Worm (Caenorhabditis elegans) whole organism, young adult: Measurements from ENCODE around the gene M110.9.

ENCODE experiments used
- B0019.2 ChIP-seq: fragments of 200-800 bp; sonication (Bioruptor generic); conservative IDR thresholded peaks from 2 replicates; pipeline ENCODE4 v1.3.6; 2022; ENCODE audit warnings: missing genetic modification reagents, missing genetic modification characterization, missing compliant biosample characterization
- B0035.1 ChIP-seq: sonication (generic microtip); optimal IDR thresholded peaks from 2 replicates; lab custom pipeline; 2016; ENCODE audit warnings: missing genetic modification characterization, mild to moderate bottlenecking, missing compliant biosample characterization, missing genotype, missing genetic modification reagents
- B0261.1 ChIP-seq: sonication (generic microtip); optimal IDR thresholded peaks from 2 replicates; lab custom pipeline; 2016; ENCODE audit warnings: mild to moderate bottlenecking, missing genetic modification characterization, moderate library complexity, missing compliant biosample characterization
- B0336.3 ChIP-seq: fragments of 200-800 bp; sonication (Bioruptor generic); IDR thresholded peaks from 2 replicates; pipeline ENCODE4 v1.3.6; 2022; ENCODE audit warnings: missing genetic modification characterization, missing compliant biosample characterization
- C06A6.2 ChIP-seq: fragments of 200-800 bp; sonication (Bioruptor generic); conservative IDR thresholded peaks from 2 replicates; pipeline ENCODE4 v1.3.6; 2022; ENCODE audit warnings: missing genetic modification characterization, missing compliant biosample characterization
- F23B12.7 ChIP-seq: sonication (generic microtip); optimal IDR thresholded peaks from 2 replicates; lab custom pipeline; 2017; ENCODE audit warnings: missing genetic modification characterization, mild to moderate bottlenecking, missing compliant biosample characterization, antibody characterized with exemption, moderate library complexity; ENCODE audit not compliant: insufficient read depth
- F33H1.4 ChIP-seq: fragments of 200-800 bp; sonication (Bioruptor generic); IDR thresholded peaks from 2 replicates; pipeline ENCODE4 v1.3.6; 2022; ENCODE audit warnings: missing genetic modification reagents, missing genetic modification characterization, missing compliant biosample characterization
- F37B4.10 ChIP-seq: fragments of 200-800 bp; sonication (Bioruptor generic); IDR thresholded peaks from 2 replicates; pipeline ENCODE4 v1.3.6; 2022; ENCODE audit warnings: missing genetic modification characterization, missing compliant biosample characterization
- akir-1 ChIP-seq: fragments of 200-800 bp; sonication (Bioruptor generic); optimal IDR thresholded peaks from 2 replicates; lab custom pipeline; 2018; ENCODE audit warnings: mild to moderate bottlenecking, missing genetic modification characterization, moderate library complexity, missing compliant biosample characterization
- ama-1 ChIP-seq, 3 experiments: fragments of 150-350 bp in 1 of 3; sonication (generic microtip) in 2 of 3; optimal IDR thresholded peaks; 2 replicates each; lab custom pipeline; 2014 to 2018; ENCODE audit warnings: missing biosample characterization in 2 of 3, missing genetic modification characterization in 2 of 3, missing genetic modification reagents in 2 of 3
- atf-7 ChIP-seq: sonication (generic microtip); optimal IDR thresholded peaks from 2 replicates; lab custom pipeline; 2017; ENCODE audit warnings: mild to moderate bottlenecking, missing genetic modification characterization, missing compliant biosample characterization
- attf-5 ChIP-seq: fragments of 200-800 bp; sonication (Bioruptor generic); optimal IDR thresholded peaks from 2 replicates; lab custom pipeline; 2018; ENCODE audit warnings: mild to moderate bottlenecking, missing genetic modification characterization, missing compliant biosample characterization
- attf-6 ChIP-seq: fragments of 200-800 bp; sonication (Bioruptor generic); IDR thresholded peaks from 2 replicates; pipeline ENCODE4 v1.3.6; 2022; ENCODE audit warnings: missing genetic modification reagents, missing genetic modification characterization, missing compliant biosample characterization
- bed-2 ChIP-seq: fragments of 200-800 bp; sonication (Bioruptor generic); IDR thresholded peaks from 2 replicates; pipeline ENCODE4 v1.3.6; 2022; ENCODE audit warnings: missing genetic modification reagents, missing genetic modification characterization, missing compliant biosample characterization
- cebp-1 ChIP-seq, 2 experiments: fragments of 200-800 bp in 1 of 2; sonication (Bioruptor generic) in 1 of 2; sonication (generic microtip) in 1 of 2; IDR thresholded peaks in 1 of 2; optimal IDR thresholded peaks in 1 of 2; 2 replicates each; pipeline versions ENCODE4 v1.3.6 to Lab custom; 2017 to 2022; ENCODE audit warnings: missing compliant biosample characterization in 2 of 2, missing genetic modification characterization in 2 of 2, mild to moderate bottlenecking in 1 of 2, missing genetic modification reagents in 1 of 2, moderate library complexity in 1 of 2
- cebp-2 ChIP-seq: fragments of 200-800 bp; sonication (Bioruptor generic); IDR thresholded peaks from 2 replicates; pipeline ENCODE4 v1.3.6; 2022; ENCODE audit warnings: missing genetic modification characterization, missing compliant biosample characterization
- ceh-100 ChIP-seq: fragments of 200-800 bp; sonication (Bioruptor generic); IDR thresholded peaks from 2 replicates; pipeline ENCODE4 v1.3.6; 2022; ENCODE audit warnings: missing genetic modification reagents, missing genetic modification characterization, missing compliant biosample characterization
- ceh-58 ChIP-seq: fragments of 200-800 bp; sonication (Bioruptor generic); IDR thresholded peaks from 2 replicates; pipeline ENCODE4 v1.3.6; 2022; ENCODE audit warnings: missing genetic modification characterization, missing compliant biosample characterization
- ceh-79 ChIP-seq: sonication (generic microtip); optimal IDR thresholded peaks from 2 replicates; lab custom pipeline; 2017; ENCODE audit warnings: mild to moderate bottlenecking, missing genetic modification characterization, missing compliant biosample characterization
- ceh-91 ChIP-seq: fragments of 200-800 bp; sonication (Bioruptor generic); IDR thresholded peaks from 2 replicates; pipeline ENCODE4 v1.3.6; 2022; ENCODE audit warnings: missing genetic modification reagents, missing genetic modification characterization, missing compliant biosample characterization
- chd-7 ChIP-seq: sonication (generic microtip); optimal IDR thresholded peaks from 2 replicates; lab custom pipeline; 2016; ENCODE audit warnings: mild to moderate bottlenecking, missing genetic modification characterization, moderate library complexity, missing compliant biosample characterization
- die-1 ChIP-seq: sonication (generic microtip); optimal IDR thresholded peaks from 2 replicates; lab custom pipeline; 2016; ENCODE audit warnings: missing genotype, mild to moderate bottlenecking, missing genetic modification characterization, missing compliant biosample characterization
- dox-1 ChIP-seq: fragments of 200-800 bp; sonication (Bioruptor generic); IDR thresholded peaks from 2 replicates; pipeline ENCODE4 v1.3.6; 2022; ENCODE audit warnings: missing genetic modification reagents, missing genetic modification characterization, missing compliant biosample characterization
- egl-44 ChIP-seq: fragments of 200-800 bp; sonication (Bioruptor generic); IDR thresholded peaks from 2 replicates; pipeline ENCODE4 v1.3.6; 2022; ENCODE audit warnings: missing genetic modification reagents, missing genetic modification characterization, missing compliant biosample characterization
- ekl-4 ChIP-seq: fragments of 200-800 bp; sonication (Bioruptor generic); IDR thresholded peaks from 2 replicates; pipeline ENCODE4 v1.3.6; 2022; ENCODE audit warnings: missing genetic modification reagents, missing genetic modification characterization, missing compliant biosample characterization
- fkh-3 ChIP-seq: sonication (generic microtip); optimal IDR thresholded peaks from 2 replicates; lab custom pipeline; 2016; ENCODE audit warnings: mild to moderate bottlenecking, missing genetic modification characterization, missing compliant biosample characterization
- gei-17 ChIP-seq: fragments of 200-800 bp; sonication (Bioruptor generic); optimal IDR thresholded peaks from 2 replicates; lab custom pipeline; 2018; ENCODE audit warnings: mild to moderate bottlenecking, missing genetic modification characterization, missing compliant biosample characterization
- hlh-12 ChIP-seq: sonication (generic microtip); optimal IDR thresholded peaks from 2 replicates; lab custom pipeline; 2016; ENCODE audit warnings: missing genetic modification characterization, missing compliant biosample characterization
- hmg-20 ChIP-seq: fragments of 200-800 bp; sonication (Bioruptor generic); IDR thresholded peaks from 2 replicates; pipeline ENCODE4 v1.3.6; 2022; ENCODE audit warnings: missing genetic modification reagents, missing genetic modification characterization, missing compliant biosample characterization
- lin-35 ChIP-seq, 3 experiments: fragments of 150-350 bp in 2 of 3; sonication (generic microtip) in 1 of 3; optimal IDR thresholded peaks; 2 replicates each; lab custom pipeline; 2014 to 2018; ENCODE audit warnings: missing biosample characterization in 3 of 3, missing genetic modification characterization in 3 of 3, missing genetic modification reagents in 3 of 3
- lin-40 ChIP-seq: sonication (generic microtip); optimal IDR thresholded peaks from 2 replicates; lab custom pipeline; 2016; ENCODE audit warnings: missing genetic modification characterization, mild to moderate bottlenecking, missing compliant biosample characterization, missing genotype, missing genetic modification reagents
- madf-6 ChIP-seq: fragments of 200-800 bp; sonication (Bioruptor generic); IDR thresholded peaks from 2 replicates; pipeline ENCODE4 v1.3.6; 2022; ENCODE audit warnings: missing genetic modification reagents, missing genetic modification characterization, missing compliant biosample characterization
- mxl-1 ChIP-seq: sonication (generic microtip); optimal IDR thresholded peaks from 2 replicates; lab custom pipeline; 2016; ENCODE audit warnings: missing genetic modification characterization, missing compliant biosample characterization
- nfya-2 ChIP-seq: fragments of 200-800 bp; sonication (Bioruptor generic); IDR thresholded peaks from 2 replicates; pipeline ENCODE4 v1.3.6; 2022; ENCODE audit warnings: missing genetic modification reagents, missing genetic modification characterization, missing compliant biosample characterization
- nhr-27 ChIP-seq: fragments of 200-800 bp; sonication (Bioruptor generic); optimal IDR thresholded peaks from 2 replicates; lab custom pipeline; 2018; ENCODE audit warnings: mild to moderate bottlenecking, missing genetic modification characterization, moderate library complexity, missing compliant biosample characterization
- nhr-80 ChIP-seq: sonication (generic microtip); optimal IDR thresholded peaks from 2 replicates; lab custom pipeline; 2016; ENCODE audit warnings: missing genetic modification characterization, missing compliant biosample characterization
- nhr-90 ChIP-seq: sonication (generic microtip); optimal IDR thresholded peaks from 2 replicates; lab custom pipeline; 2016; ENCODE audit warnings: missing genotype, mild to moderate bottlenecking, missing genetic modification characterization, missing compliant biosample characterization
- rec-8 ChIP-seq, 2 experiments: sonication (generic microtip); optimal IDR thresholded peaks; 2 replicates each; lab custom pipeline; 2016; ENCODE audit warnings: mild to moderate bottlenecking in 2 of 2, missing genetic modification characterization in 2 of 2, missing genetic modification reagents in 2 of 2, missing genotype in 2 of 2, missing biosample characterization in 1 of 2, missing compliant biosample characterization in 1 of 2, moderate library complexity in 1 of 2
- sea-2 ChIP-seq: fragments of 200-800 bp; sonication (Bioruptor generic); IDR thresholded peaks from 2 replicates; pipeline ENCODE4 v1.3.6; 2022; ENCODE audit warnings: missing genetic modification characterization, missing compliant biosample characterization
- snpc-3.4 ChIP-seq: sonication (generic microtip); optimal IDR thresholded peaks from 2 replicates; lab custom pipeline; 2017; ENCODE audit warnings: missing genetic modification characterization, mild to moderate bottlenecking, missing compliant biosample characterization, antibody characterized with exemption, moderate library complexity, missing genotype, missing genetic modification reagents
- snpc-4 ChIP-seq, 5 experiments: fragments of 150-350 bp in 1 of 5; sonication (generic microtip) in 4 of 5; optimal IDR thresholded peaks; 2 replicates each; lab custom pipeline; 2014 to 2018; ENCODE audit warnings: missing genetic modification characterization in 5 of 5, missing biosample characterization in 3 of 5, antibody characterized with exemption in 2 of 5, mild to moderate bottlenecking in 2 of 5, missing compliant biosample characterization in 2 of 5, missing genotype in 2 of 5, moderate library complexity in 2 of 5, missing genetic modification reagents in 1 of 5
- somi-1 ChIP-seq: fragments of 200-800 bp; sonication (Bioruptor generic); optimal IDR thresholded peaks from 2 replicates; lab custom pipeline; 2018; ENCODE audit warnings: mild to moderate bottlenecking, missing genetic modification characterization, missing compliant biosample characterization
- tbp1 ChIP-seq: fragments of 200-800 bp; sonication (Bioruptor generic); optimal IDR thresholded peaks from 2 replicates; lab custom pipeline; 2018; ENCODE audit warnings: mild to moderate bottlenecking, missing genetic modification characterization, missing compliant biosample characterization
- unc-62 ChIP-seq: fragments of 150-350 bp; optimal IDR thresholded peaks from 2 replicates; lab custom pipeline; 2014; ENCODE audit warnings: missing biosample characterization, missing genetic modification reagents, missing genetic modification characterization
- ztf-26 ChIP-seq: sonication (generic microtip); optimal IDR thresholded peaks from 2 replicates; lab custom pipeline; 2017; ENCODE audit warnings: missing genetic modification characterization, missing compliant biosample characterization
- ztf-3 ChIP-seq: fragments of 200-800 bp; sonication (Bioruptor generic); optimal IDR thresholded peaks from 2 replicates; lab custom pipeline; 2018; ENCODE audit warnings: mild to moderate bottlenecking, missing genetic modification characterization, missing compliant biosample characterization
- ztf-6 ChIP-seq: fragments of 200-800 bp; sonication (Bioruptor generic); IDR thresholded peaks from 2 replicates; pipeline ENCODE4 v1.3.6; 2022; ENCODE audit warnings: missing genetic modification reagents, missing genetic modification characterization, missing compliant biosample characterization

M110.9 gene

ce11 chrII:8185016-8185493 is 46.0 kb upstream of the M110.9 start, which contains the start of the genes mig-5 and cct-1 (continued):
- TF ChIP-seq nfya-2 (GFP tag; lab: Robert Waterston, UW) = no peak
- peak; percentile 96 for TF ChIP-seq lin-40
- TF ChIP-seq unc-62 = no peak
- 0 out of 2 replicates have a peak, but pooled peaks have one; percentile 33 for TF ChIP-seq attf-6
- peak; percentile 46 for TF ChIP-seq B0035.1
- peak; percentile 91 for TF ChIP-seq ekl-4 (GFP tag; lab: Robert Waterston, UW)
- TF ChIP-seq ceh-100 (GFP tag; lab: Robert Waterston, UW) = peak; percentile 82
- peak; percentile 83 for TF ChIP-seq F23B12.7 (tag; lab: Kevin White, UChicago)
- peak; percentile 74 for TF ChIP-seq ztf-26
- peak in 2 of 3 experiments; percentile 77 to 92 for TF ChIP-seq lin-35 (GFP tag; optimal IDR thresholded peaks at IDR 0.05; lab: Kevin White, UChicago)
- TF ChIP-seq cebp-1 (GFP tag; IDR thresholded peaks at IDR 0.05; lab: Robert Waterston, UW) = peak; percentile 52; the same call in 1 of the 2 replicates
- TF ChIP-seq cebp-1 (tag; optimal IDR thresholded peaks at IDR 0.05; lab: Kevin White, UChicago) = no peak
- TF ChIP-seq hmg-20 (GFP tag; lab: Robert Waterston, UW) = peak; percentile 73; the same call in 1 of the 2 replicates
- TF ChIP-seq bed-2 (GFP tag; lab: Robert Waterston, UW) = no peak
- peak; percentile 30 for TF ChIP-seq die-1 (tag; lab: Kevin White, UChicago)
- TF ChIP-seq dox-1 (GFP tag; lab: Robert Waterston, UW) = peak; percentile 95
- no peak for TF ChIP-seq ceh-58 (GFP tag; lab: Robert Waterston, UW)
- TF ChIP-seq ceh-79 (tag; lab: Kevin White, UChicago) = no peak
- TF ChIP-seq ama-1 (optimal IDR thresholded peaks at IDR 0.05; lab: Kevin White, UChicago) = no peak
- TF ChIP-seq ama-1 (GFP tag; optimal IDR thresholded peaks at IDR 0.05; lab: Kevin White, UChicago) = no peak
- TF ChIP-seq F33H1.4 = peak; percentile 100
- peak; percentile 73 for TF ChIP-seq atf-7 (tag; lab: Kevin White, UChicago)
- peak; percentile 86 for TF ChIP-seq C06A6.2 (GFP tag; lab: Robert Waterston, UW)
- no peak for TF ChIP-seq F37B4.10 (GFP tag; lab: Robert Waterston, UW)
- TF ChIP-seq somi-1 (GFP tag; lab: Kevin White, UChicago) = peak; percentile 87
- TF ChIP-seq mxl-1 (tag; lab: Kevin White, UChicago) = no peak
- peak; percentile 72 for TF ChIP-seq tbp1
- TF ChIP-seq gei-17 = peak; percentile 64
- peak; percentile 27 for TF ChIP-seq ztf-3 (GFP tag; lab: Kevin White, UChicago)
- no peak for TF ChIP-seq sea-2 (GFP tag; lab: Robert Waterston, UW)
- TF ChIP-seq rec-8 (tag; optimal IDR thresholded peaks at IDR 0.05; lab: Kevin White, UChicago) = no peak
- TF ChIP-seq B0019.2 (GFP tag; lab: Robert Waterston, UW) = 0 out of 2 replicates have a peak, but pooled peaks have one; percentile 22
- peak; percentile 87 for TF ChIP-seq ceh-91 (GFP tag; lab: Robert Waterston, UW)
- TF ChIP-seq madf-6 (GFP tag; lab: Robert Waterston, UW) = peak; percentile 85
- peak; percentile 7 for TF ChIP-seq chd-7
- TF ChIP-seq egl-44 (GFP tag; lab: Robert Waterston, UW) = no peak
- peak; percentile 96 for TF ChIP-seq attf-5 (GFP tag; lab: Kevin White, UChicago)
- TF ChIP-seq snpc-3.4 (tag; lab: Kevin White, UChicago) = peak; percentile 26
- TF ChIP-seq snpc-4 (GFP tag; optimal IDR thresholded peaks at IDR 0.05; lab: Kevin White, UChicago) = peak; percentile 57
- TF ChIP-seq snpc-4 (tag; optimal IDR thresholded peaks at IDR 0.05; lab: Kevin White, UChicago) = peak; percentile 75 to 83 (median 76)
- no peak for TF ChIP-seq nhr-90 (tag; lab: Kevin White, UChicago)
- TF ChIP-seq cebp-2 (GFP tag; lab: Robert Waterston, UW) = no peak
- TF ChIP-seq nhr-27 = no peak
- TF ChIP-seq hlh-12 (tag; lab: Kevin White, UChicago) = no peak
- no peak for TF ChIP-seq ztf-6 (GFP tag; lab: Robert Waterston, UW)
- TF ChIP-seq nhr-80 = peak; percentile 62
- TF ChIP-seq B0336.3 (GFP tag; lab: Robert Waterston, UW) = peak; percentile 79
- TF ChIP-seq B0261.1 (tag; lab: Kevin White, UChicago) = no peak
- no peak for TF ChIP-seq akir-1 (GFP tag; lab: Kevin White, UChicago)
- TF ChIP-seq fkh-3 (tag; lab: Kevin White, UChicago) = no peak
